Worm (Caenorhabditis elegans) whole organism, late embryonic: ENCODE measurements around the gene Y53F4B.21.

Source experiments
- C08G9.2 ChIP-seq: sonication (generic microtip); optimal IDR thresholded peaks from 2 replicates; lab custom pipeline; 2016; ENCODE audit warnings: mild to moderate bottlenecking, missing genetic modification characterization, moderate library complexity, missing compliant biosample characterization
- K02D7.2 ChIP-seq: sonication (generic microtip); optimal IDR thresholded peaks from 2 replicates; lab custom pipeline; 2017; ENCODE audit warnings: mild to moderate bottlenecking, missing genetic modification characterization, missing compliant biosample characterization
- K09A11.1 ChIP-seq: sonication (generic microtip); optimal IDR thresholded peaks from 2 replicates; lab custom pipeline; 2017; ENCODE audit warnings: antibody characterized with exemption, mild to moderate bottlenecking, missing genetic modification characterization, missing compliant biosample characterization; ENCODE audit not compliant: insufficient read depth
- Y22D7AL.16 ChIP-seq: sonication (generic microtip); optimal IDR thresholded peaks from 2 replicates; lab custom pipeline; 2016; ENCODE audit warnings: missing genetic modification characterization, missing compliant biosample characterization
- ahr-1 ChIP-seq: sonication (generic microtip); optimal IDR thresholded peaks from 2 replicates; lab custom pipeline; 2016; ENCODE audit warnings: missing genetic modification characterization, missing compliant biosample characterization
- ama-1 ChIP-seq: fragments of 150-350 bp; optimal IDR thresholded peaks from 2 replicates; lab custom pipeline; 2014
- ceh-14 ChIP-seq: sonication (generic microtip); optimal IDR thresholded peaks from 2 replicates; lab custom pipeline; 2016; ENCODE audit warnings: missing genotype, missing genetic modification characterization, missing compliant biosample characterization
- ceh-18 ChIP-seq: sonication (generic microtip); optimal IDR thresholded peaks from 2 replicates; lab custom pipeline; 2016; ENCODE audit warnings: missing genetic modification characterization, missing compliant biosample characterization
- ceh-24 ChIP-seq: sonication (generic microtip); optimal IDR thresholded peaks from 2 replicates; lab custom pipeline; 2016; ENCODE audit warnings: mild to moderate bottlenecking, missing genetic modification characterization, missing compliant biosample characterization
- ceh-31 ChIP-seq: sonication (generic microtip); optimal IDR thresholded peaks from 2 replicates; lab custom pipeline; 2016; ENCODE audit warnings: missing genetic modification characterization, missing compliant biosample characterization
- ceh-48 ChIP-seq: sonication (generic microtip); optimal IDR thresholded peaks from 2 replicates; lab custom pipeline; 2016; ENCODE audit warnings: missing genetic modification characterization, inconsistent platforms, missing compliant biosample characterization
- dmd-4 ChIP-seq: sonication (generic microtip); optimal IDR thresholded peaks from 2 replicates; lab custom pipeline; 2016; ENCODE audit warnings: borderline replicate concordance, missing genetic modification characterization, missing compliant biosample characterization
- elt-2 ChIP-seq: sonication (generic microtip); optimal IDR thresholded peaks from 2 replicates; lab custom pipeline; 2016; ENCODE audit warnings: missing genetic modification reagents, missing genetic modification characterization, missing compliant biosample characterization
- eyg-1 ChIP-seq: sonication (generic microtip); optimal IDR thresholded peaks from 2 replicates; lab custom pipeline; 2016; ENCODE audit warnings: missing genotype, missing genetic modification characterization, missing compliant biosample characterization
- fax-1 ChIP-seq: sonication (generic microtip); optimal IDR thresholded peaks from 2 replicates; lab custom pipeline; 2016; ENCODE audit warnings: missing genotype, missing genetic modification characterization, missing compliant biosample characterization
- fkh-10 ChIP-seq: fragments of 150-350 bp; optimal IDR thresholded peaks from 2 replicates; lab custom pipeline; 2014; ENCODE audit warnings: missing biosample characterization, missing genetic modification reagents, missing genetic modification characterization
- fkh-6 ChIP-seq: sonication (generic microtip); optimal IDR thresholded peaks from 2 replicates; lab custom pipeline; 2016; ENCODE audit warnings: missing genetic modification characterization, missing compliant biosample characterization
- hlh-13 ChIP-seq: fragments of 200-800 bp; sonication (Bioruptor generic); optimal IDR thresholded peaks from 2 replicates; lab custom pipeline; 2018; ENCODE audit warnings: mild to moderate bottlenecking, missing genetic modification characterization, missing compliant biosample characterization
- hlh-6 ChIP-seq: sonication (generic microtip); optimal IDR thresholded peaks from 2 replicates; lab custom pipeline; 2016; ENCODE audit warnings: missing genotype, missing genetic modification characterization, missing compliant biosample characterization
- lim-6 ChIP-seq: sonication (generic microtip); optimal IDR thresholded peaks from 2 replicates; lab custom pipeline; 2016; ENCODE audit warnings: missing genetic modification characterization, missing compliant biosample characterization
- madf-2 ChIP-seq: sonication (generic microtip); optimal IDR thresholded peaks from 2 replicates; lab custom pipeline; 2017; ENCODE audit warnings: missing genetic modification characterization, missing compliant biosample characterization
- mec-3 ChIP-seq: sonication (generic microtip); optimal IDR thresholded peaks from 2 replicates; lab custom pipeline; 2016; ENCODE audit warnings: borderline replicate concordance, missing genetic modification characterization, missing compliant biosample characterization
- nhr-11 ChIP-seq: fragments of 150-350 bp; optimal IDR thresholded peaks from 2 replicates; lab custom pipeline; 2014; ENCODE audit warnings: missing biosample characterization, missing genetic modification characterization
- nhr-232 ChIP-seq: sonication (generic microtip); optimal IDR thresholded peaks from 2 replicates; lab custom pipeline; 2016; ENCODE audit warnings: missing genetic modification characterization, missing compliant biosample characterization
- pag-3 ChIP-seq: sonication (generic microtip); optimal IDR thresholded peaks from 2 replicates; lab custom pipeline; 2016; ENCODE audit warnings: missing compliant biosample characterization, missing genetic modification characterization, borderline replicate concordance
- pat-9 ChIP-seq: fragments of 200-800 bp; sonication (Bioruptor generic); optimal IDR thresholded peaks from 2 replicates; lab custom pipeline; 2018; ENCODE audit warnings: mild to moderate bottlenecking, missing genetic modification characterization, moderate library complexity, missing compliant biosample characterization
- pax-1 ChIP-seq: fragments of 150-350 bp; optimal IDR thresholded peaks from 2 replicates; lab custom pipeline; 2014; ENCODE audit warnings: missing biosample characterization, missing genetic modification characterization
- rnt-1 ChIP-seq: sonication (generic microtip); optimal IDR thresholded peaks from 2 replicates; lab custom pipeline; 2016; ENCODE audit warnings: missing genetic modification characterization, missing compliant biosample characterization
- sdc-2 ChIP-seq: sonication (generic microtip); optimal IDR thresholded peaks from 2 replicates; lab custom pipeline; 2016; ENCODE audit warnings: missing genotype, missing genetic modification characterization, missing compliant biosample characterization
- sox-4 ChIP-seq: sonication (generic microtip); optimal IDR thresholded peaks from 2 replicates; lab custom pipeline; 2017; ENCODE audit warnings: mild to moderate bottlenecking, missing genetic modification characterization, inconsistent platforms, missing compliant biosample characterization
- tbx-2 ChIP-seq: sonication (generic microtip); optimal IDR thresholded peaks from 2 replicates; lab custom pipeline; 2016; ENCODE audit warnings: missing genetic modification characterization, missing compliant biosample characterization
- tbx-7 ChIP-seq: sonication (generic microtip); optimal IDR thresholded peaks from 2 replicates; lab custom pipeline; 2016; ENCODE audit warnings: missing genotype, missing genetic modification characterization, missing compliant biosample characterization
- ttx-3 ChIP-seq: sonication (generic microtip); optimal IDR thresholded peaks from 2 replicates; lab custom pipeline; 2016; ENCODE audit warnings: missing genetic modification reagents, missing genetic modification characterization, missing compliant biosample characterization
- unc-3 ChIP-seq, 2 experiments: fragments of 200-800 bp in 1 of 2; sonication (Bioruptor generic) in 1 of 2; sonication (generic microtip) in 1 of 2; conservative IDR thresholded peaks in 1 of 2; optimal IDR thresholded peaks in 1 of 2; 2 replicates each; pipeline versions ENCODE4 v1.3.6 to Lab custom; 2016 to 2022; ENCODE audit warnings: missing compliant biosample characterization in 2 of 2, missing genetic modification characterization in 2 of 2, missing genetic modification reagents in 1 of 2
- unc-42 ChIP-seq: sonication (generic microtip); optimal IDR thresholded peaks from 2 replicates; lab custom pipeline; 2016; ENCODE audit warnings: missing genotype, missing genetic modification characterization, missing compliant biosample characterization
- unc-55 ChIP-seq: sonication (generic microtip); optimal IDR thresholded peaks from 2 replicates; lab custom pipeline; 2017; ENCODE audit warnings: missing biosample characterization, missing genetic modification reagents, missing genetic modification characterization

Gene Y53F4B.21

DNA sequence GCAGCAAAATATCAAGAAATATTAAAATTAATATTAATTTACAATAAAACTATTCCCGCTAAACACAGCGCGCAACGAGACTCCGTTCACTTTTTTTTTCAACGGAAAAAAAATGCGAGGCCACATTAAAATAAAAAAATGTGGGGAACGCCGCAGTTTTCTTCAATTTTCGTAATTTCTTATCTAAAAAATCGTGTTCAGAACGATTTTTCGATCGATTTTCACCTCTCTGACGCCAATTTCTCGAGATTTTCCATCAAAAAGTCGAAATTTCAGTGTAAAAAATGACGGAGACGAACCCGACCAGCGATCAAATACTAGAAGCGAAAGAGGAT is at the start of gene Y53F4B.21:
Gene Y53F4B.21 (plus strand): TSS at position 285 of the 335 bp plus-strand sequence.
- no peak for TF ChIP-seq sox-4 (tag; lab: Kevin White, UChicago)
- no peak for TF ChIP-seq hlh-13 (GFP tag; lab: Kevin White, UChicago)
- no peak for TF ChIP-seq mec-3 (tag; lab: Kevin White, UChicago)
- TF ChIP-seq madf-2 (tag; lab: Kevin White, UChicago): no peak
- TF ChIP-seq ahr-1 (tag; lab: Kevin White, UChicago): no peak
- TF ChIP-seq fkh-6 (tag; lab: Kevin White, UChicago): no peak
- no peak for TF ChIP-seq hlh-6 (tag; lab: Kevin White, UChicago)
- no peak for TF ChIP-seq nhr-11 (tag; lab: Kevin White, UChicago)
- TF ChIP-seq Y22D7AL.16 (tag; lab: Kevin White, UChicago): no peak
- TF ChIP-seq pat-9 (tag; lab: Kevin White, UChicago): no peak
- TF ChIP-seq fkh-10 (GFP tag; lab: Kevin White, UChicago): no peak

DNA sequence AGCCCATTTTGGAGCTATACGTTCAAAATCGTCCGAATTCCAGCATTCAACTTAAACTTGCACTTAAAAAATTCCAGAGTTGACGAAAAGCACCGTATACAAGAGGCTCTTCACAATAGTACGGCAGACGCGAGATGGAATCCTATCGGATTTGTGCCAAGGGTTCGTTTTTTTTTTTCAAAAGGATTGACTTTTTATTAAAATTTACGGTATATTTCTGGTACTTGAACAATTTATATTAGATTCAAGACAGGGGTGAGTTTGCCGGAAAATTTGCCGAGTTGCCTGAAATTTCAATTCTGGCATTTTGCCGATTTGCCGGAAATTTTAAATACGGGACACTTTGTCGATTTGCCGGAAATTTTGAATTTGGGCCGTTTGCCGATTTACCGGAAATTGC is 47.7 kb upstream of the Y53F4B.21 start:
- TF ChIP-seq ceh-14 (tag; lab: Kevin White, UChicago) (no peak), lim-6 (no peak), fkh-10 (GFP tag; lab: Kevin White, UChicago) (no peak), K02D7.2 (tag; lab: Kevin White, UChicago) (no peak), pax-1 (tag; lab: Kevin White, UChicago) (no peak), fax-1 (tag; lab: Kevin White, UChicago) (no peak), tbx-2 (no peak), rnt-1 (tag; lab: Kevin White, UChicago) (no peak), unc-3 (GFP tag; conservative IDR thresholded peaks at IDR 0.05; lab: Robert Waterston, UW) (no peak), unc-3 (tag; optimal IDR thresholded peaks at IDR 0.05; lab: Kevin White, UChicago) (no peak), madf-2 (tag; lab: Kevin White, UChicago) (no peak), ceh-24 (tag; lab: Kevin White, UChicago) (no peak)
- TF ChIP-seq, all 69 proteins: peak for 0

DNA sequence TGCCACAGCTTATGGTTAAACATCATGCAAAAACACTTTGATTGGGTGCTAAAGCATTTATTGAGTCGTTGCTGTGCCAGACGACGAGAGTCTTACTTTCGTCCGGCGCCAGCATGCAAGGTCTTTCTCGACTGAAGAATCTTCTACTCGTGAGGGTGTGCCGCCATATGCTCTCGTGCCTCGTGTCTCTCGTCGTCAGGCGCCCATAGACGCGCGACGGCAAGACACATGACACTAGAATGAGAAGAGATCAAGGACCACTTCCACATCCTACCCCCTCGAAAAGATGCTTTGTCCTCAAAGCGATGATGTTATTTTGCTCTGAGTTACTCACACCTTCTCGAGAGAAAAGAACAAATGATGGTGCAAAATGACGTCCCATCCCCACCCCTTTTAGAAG is 47.2 kb upstream of the Y53F4B.21 start:
- peak; percentile 24 for TF ChIP-seq ceh-18
- TF ChIP-seq ceh-31 (tag; lab: Kevin White, UChicago): peak; percentile 1
- TF ChIP-seq, all 69 proteins: peak for 2; not testable (repeated sequence) for 67

- TF ChIP-seq tbx-2: peak; percentile 6
- peak; percentile 0 for TF ChIP-seq ceh-18
- TF ChIP-seq unc-42 (tag; lab: Kevin White, UChicago): peak; percentile 11
These were observed 46.1 kb upstream of the Y53F4B.21 start for ce11 chrII:15043850-15044249.

DNA sequence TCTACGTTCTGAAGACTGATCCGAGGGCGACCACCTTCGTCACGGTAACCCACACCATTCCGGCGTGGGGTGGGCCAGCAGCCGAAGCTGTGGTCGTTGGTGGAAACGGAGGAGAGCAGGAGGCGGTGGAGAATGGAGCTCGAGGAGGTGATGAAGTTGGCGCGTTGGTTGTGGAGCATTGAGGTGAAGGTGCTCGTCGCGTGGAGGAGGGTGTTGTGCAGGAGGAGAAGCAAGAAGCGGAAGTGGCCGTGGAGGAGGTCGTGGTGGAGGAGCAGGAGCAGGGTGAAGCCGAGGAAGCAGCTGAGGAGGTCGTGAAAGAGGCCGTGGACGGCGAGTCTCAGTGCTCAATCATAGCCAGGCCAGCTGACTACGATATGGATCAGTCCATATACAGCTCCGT is 31.7 kb upstream of the Y53F4B.21 start, which contains the start of gene Y53F4B.17:
Gene Y53F4B.17 (plus strand): TSS at position 375 of the 400 bp plus-strand sequence.
- TF ChIP-seq pag-3 (tag; lab: Kevin White, UChicago): no peak
- TF ChIP-seq elt-2 (tag; lab: Kevin White, UChicago): no peak
- TF ChIP-seq Y22D7AL.16 (tag; lab: Kevin White, UChicago): no peak
- TF ChIP-seq ceh-18: no peak
- TF ChIP-seq sdc-2: peak; percentile 33
- no peak for TF ChIP-seq ceh-48
- no peak for TF ChIP-seq ama-1
- TF ChIP-seq dmd-4 (tag; lab: Kevin White, UChicago): no peak
- no peak for TF ChIP-seq unc-42 (tag; lab: Kevin White, UChicago)
- TF ChIP-seq K09A11.1 (tag; lab: Kevin White, UChicago): no peak
- no peak for TF ChIP-seq unc-55 (GFP tag; lab: Kevin White, UChicago)
- no peak for TF ChIP-seq ttx-3 (tag; lab: Kevin White, UChicago)
- no peak for TF ChIP-seq tbx-7 (tag; lab: Kevin White, UChicago)
- no peak for TF ChIP-seq nhr-232 (tag; lab: Kevin White, UChicago)
- TF ChIP-seq hlh-13 (GFP tag; lab: Kevin White, UChicago): no peak
- TF ChIP-seq mec-3 (tag; lab: Kevin White, UChicago): peak; percentile 9
- TF ChIP-seq hlh-6 (tag; lab: Kevin White, UChicago): no peak
- TF ChIP-seq C08G9.2: peak; percentile 20
- no peak for TF ChIP-seq eyg-1
